Fruit fly (Drosophila melanogaster): ENCODE data around the gene CG10479.

Gene CG10479

dm6 chr3L:5974575-5975421 lies 1.0 kb downstream of the CG10479 start (continued):
- TF ChIP-seq CG11093 (GFP tag; IDR thresholded peaks at IDR 0.05): no peak
- no peak for TF ChIP-seq dm (GFP tag; optimal IDR thresholded peaks at IDR 0.05)
- TF ChIP-seq ro (GFP tag; IDR thresholded peaks at IDR 0.05): no peak
- TF ChIP-seq Elba2 (GFP tag; optimal IDR thresholded peaks at IDR 0.05): no peak
- peak; percentile 35 for TF ChIP-seq CG18599 (GFP tag; optimal IDR thresholded peaks at IDR 0.05)
- peak; percentile 55 for TF ChIP-seq CG10959 (GFP tag; IDR thresholded peaks at IDR 0.05)
- no peak for TF ChIP-seq pan (optimal IDR thresholded peaks at IDR 0.05)
- TF ChIP-seq pan (GFP tag; optimal IDR thresholded peaks at IDR 0.05 in 1 of 2, IDR thresholded peaks at IDR 0.05 in 1 of 2): no peak
- peak; percentile 14 for TF ChIP-seq disco-r (GFP tag; optimal IDR thresholded peaks at IDR 0.05)
- peak; percentile 4 for TF ChIP-seq nmo (GFP tag; optimal IDR thresholded peaks at IDR 0.05)
- no peak for TF ChIP-seq CG13123 (GFP tag; optimal IDR thresholded peaks at IDR 0.05)
- peak; percentile 28 for TF ChIP-seq CG17568 (GFP tag; optimal IDR thresholded peaks at IDR 0.05)
- TF ChIP-seq grau (tag; optimal IDR thresholded peaks at IDR 0.05): peak; percentile 87
- TF ChIP-seq CG17385 (GFP tag; optimal IDR thresholded peaks at IDR 0.05): no peak
- no peak for TF ChIP-seq CG30020 (tag; optimal IDR thresholded peaks at IDR 0.05)
- TF ChIP-seq ham (GFP tag; IDR thresholded peaks at IDR 0.05): no peak
- TF ChIP-seq tgo (GFP tag; IDR thresholded peaks at IDR 0.05): no peak
- TF ChIP-seq CG10979 (tag; optimal IDR thresholded peaks at IDR 0.05): peak; percentile 40
- TF ChIP-seq CG7372 (GFP tag; IDR thresholded peaks at IDR 0.05): no peak
- no peak for TF ChIP-seq NK7.1 (GFP tag; optimal IDR thresholded peaks at IDR 0.05)
- TF ChIP-seq Sox102F (GFP tag; optimal IDR thresholded peaks at IDR 0.05): peak; percentile 24
- no peak for TF ChIP-seq Kr (GFP tag; optimal IDR thresholded peaks at IDR 0.05)
- TF ChIP-seq CG11695 (GFP tag; IDR thresholded peaks at IDR 0.05): no peak
- TF ChIP-seq ftz-f1 (GFP tag; optimal IDR thresholded peaks at IDR 0.05): no peak
- no peak for TF ChIP-seq prd (optimal IDR thresholded peaks at IDR 0.05)
- TF ChIP-seq prd (GFP tag; IDR thresholded peaks at IDR 0.05): peak; percentile 26; the same call in 1 of the 3 replicates
- TF ChIP-seq toy (GFP tag; IDR thresholded peaks at IDR 0.05): no peak
- TF ChIP-seq H2.0 (GFP tag; IDR thresholded peaks at IDR 0.05): no peak
- TF ChIP-seq sens-2 (GFP tag; IDR thresholded peaks at IDR 0.05): peak; percentile 80
- peak; percentile 58; the same call in 1 of the 2 replicates for TF ChIP-seq chm (GFP tag; IDR thresholded peaks at IDR 0.05)
- TF ChIP-seq Sox100B (GFP tag; optimal IDR thresholded peaks at IDR 0.05): peak; percentile 73
- TF ChIP-seq Doc2 (GFP tag; IDR thresholded peaks at IDR 0.05): no peak
- TF ChIP-seq ERR (GFP tag; optimal IDR thresholded peaks at IDR 0.05): no peak
- no peak for TF ChIP-seq CG9932 (GFP tag; IDR thresholded peaks at IDR 0.05)
- TF ChIP-seq CG9727 (GFP tag; optimal IDR thresholded peaks at IDR 0.05): peak; percentile 78
- TF ChIP-seq CG31365 (tag; optimal IDR thresholded peaks at IDR 0.05): no peak
- no peak for TF ChIP-seq CG6272 (GFP tag; IDR thresholded peaks at IDR 0.05)
- peak; percentile 48; the same call in 1 of the 2 replicates for TF ChIP-seq HLH3B (GFP tag; IDR thresholded peaks at IDR 0.05)
- TF ChIP-seq CG1647 (GFP tag; optimal IDR thresholded peaks at IDR 0.05): no peak
- TF ChIP-seq CG2116 (GFP tag; optimal IDR thresholded peaks at IDR 0.05): peak; percentile 22
- TF ChIP-seq trem (tag; optimal IDR thresholded peaks at IDR 0.05): peak; percentile 8
- no peak for TF ChIP-seq wdn (GFP tag; IDR thresholded peaks at IDR 0.05)
- TF ChIP-seq CG13424 (tag; optimal IDR thresholded peaks at IDR 0.05): peak; percentile 32
- TF ChIP-seq Doc3 (GFP tag; IDR thresholded peaks at IDR 0.05; ENCODE audit: partially characterized antibody): no peak
- peak; percentile 61 for TF ChIP-seq odd (GFP tag; optimal IDR thresholded peaks at IDR 0.05)
- peak; percentile 86 for TF ChIP-seq ATbp (GFP tag; optimal IDR thresholded peaks at IDR 0.05)
- no peak for TF ChIP-seq HmgZ (tag; optimal IDR thresholded peaks at IDR 0.05)
- no peak for TF ChIP-seq CG7987 (GFP tag; optimal IDR thresholded peaks at IDR 0.05)
- no peak for TF ChIP-seq CG43689 (GFP tag; IDR thresholded peaks at IDR 0.05)
- TF ChIP-seq CG11696 (GFP tag; IDR thresholded peaks at IDR 0.05): no peak
- TF ChIP-seq da (GFP tag; optimal IDR thresholded peaks at IDR 0.05): peak; percentile 3

Data from whole organism, embryonic.